Worm (Caenorhabditis elegans) whole organism, L2 larva: Measurements from ENCODE around the gene ZK1320.13.
A peak's percentile ranks its signal among the peaks of the same experiment; 100 is the strongest.

Experiments
- C34F6.9 ChIP-seq: fragments of 150-350 bp; optimal IDR thresholded peaks from 2 replicates; lab custom pipeline; 2014; ENCODE audit warnings: missing biosample characterization, missing genetic modification characterization
- F13H6.1 ChIP-seq: sonication (generic microtip); optimal IDR thresholded peaks from 2 replicates; lab custom pipeline; 2016; ENCODE audit warnings: missing genetic modification characterization, missing compliant biosample characterization
- aly-2 ChIP-seq: fragments of 150-350 bp; optimal IDR thresholded peaks from 2 replicates; lab custom pipeline; 2014; ENCODE audit warnings: missing biosample characterization, missing genetic modification characterization
- blmp-1 ChIP-seq: sonication (generic microtip); optimal IDR thresholded peaks from 2 replicates; lab custom pipeline; 2017; ENCODE audit warnings: missing genetic modification characterization, mild to moderate bottlenecking, missing compliant biosample characterization, antibody characterized with exemption, moderate library complexity; ENCODE audit not compliant: insufficient read depth
- ceh-16 ChIP-seq: fragments of 150-350 bp; optimal IDR thresholded peaks from 2 replicates; lab custom pipeline; 2014; ENCODE audit warnings: missing biosample characterization, missing genetic modification characterization
- crh-2 ChIP-seq: sonication (generic microtip); optimal IDR thresholded peaks from 2 replicates; lab custom pipeline; 2017; ENCODE audit warnings: missing biosample characterization, missing genetic modification characterization
- egl-27 ChIP-seq: sonication (generic microtip); optimal IDR thresholded peaks from 3 replicates; lab custom pipeline; 2017; ENCODE audit warnings: missing biosample characterization, missing genetic modification reagents, missing genetic modification characterization
- elt-1 ChIP-seq: fragments of 150-350 bp; optimal IDR thresholded peaks from 2 replicates; lab custom pipeline; 2014; ENCODE audit warnings: missing biosample characterization, missing genetic modification characterization
- elt-3 ChIP-seq: sonication (generic microtip); optimal IDR thresholded peaks from 2 replicates; lab custom pipeline; 2017; ENCODE audit warnings: missing biosample characterization, missing genetic modification characterization
- fos-1 ChIP-seq: fragments of 150-350 bp; optimal IDR thresholded peaks from 2 replicates; lab custom pipeline; 2014; ENCODE audit warnings: missing biosample characterization, missing genetic modification characterization
- gmeb-1 ChIP-seq: fragments of 150-350 bp; optimal IDR thresholded peaks from 2 replicates; lab custom pipeline; 2014; ENCODE audit warnings: missing biosample characterization, missing genetic modification characterization
- lin-13 ChIP-seq: fragments of 150-350 bp; optimal IDR thresholded peaks from 2 replicates; lab custom pipeline; 2014; ENCODE audit warnings: missing biosample characterization, missing genetic modification reagents, missing genetic modification characterization
- lin-39 ChIP-seq: fragments of 150-350 bp; optimal IDR thresholded peaks from 2 replicates; lab custom pipeline; 2014; ENCODE audit warnings: missing biosample characterization, missing genetic modification reagents, missing genetic modification characterization
- lsy-2 ChIP-seq, 2 experiments: fragments of 150-350 bp in 1 of 2; sonication (generic microtip) in 1 of 2; optimal IDR thresholded peaks; 2 replicates each; lab custom pipeline; 2014 to 2017; ENCODE audit warnings: missing biosample characterization in 2 of 2, missing genetic modification characterization in 2 of 2
- mdl-1 ChIP-seq, 2 experiments: fragments of 150-350 bp in 1 of 2; sonication (generic microtip) in 1 of 2; optimal IDR thresholded peaks; 2 replicates each; lab custom pipeline; 2017; ENCODE audit warnings: missing biosample characterization in 2 of 2, missing genetic modification characterization in 2 of 2
- nhr-10 ChIP-seq: sonication (generic microtip); optimal IDR thresholded peaks from 2 replicates; lab custom pipeline; 2017; ENCODE audit warnings: missing biosample characterization, missing genetic modification characterization
- nhr-11 ChIP-seq: fragments of 150-350 bp; optimal IDR thresholded peaks from 2 replicates; lab custom pipeline; 2014; ENCODE audit warnings: missing biosample characterization, missing genetic modification characterization
- nhr-12 ChIP-seq: fragments of 150-350 bp; optimal IDR thresholded peaks from 2 replicates; lab custom pipeline; 2014; ENCODE audit warnings: missing biosample characterization, missing genetic modification characterization
- nhr-129 ChIP-seq: fragments of 150-350 bp; optimal IDR thresholded peaks from 2 replicates; lab custom pipeline; 2014; ENCODE audit warnings: missing biosample characterization, missing genetic modification characterization
- nhr-21 ChIP-seq: fragments of 150-350 bp; optimal IDR thresholded peaks from 2 replicates; lab custom pipeline; 2014; ENCODE audit warnings: missing biosample characterization, missing genetic modification characterization
- nhr-25 ChIP-seq: fragments of 150-350 bp; sonication (generic microtip); optimal IDR thresholded peaks from 3 replicates; lab custom pipeline; 2014; ENCODE audit warnings: missing biosample characterization, missing genetic modification characterization
- nhr-6 ChIP-seq: fragments of 150-350 bp; optimal IDR thresholded peaks from 2 replicates; lab custom pipeline; 2014; ENCODE audit warnings: missing biosample characterization, missing genetic modification characterization
- nhr-77 ChIP-seq: fragments of 150-350 bp; optimal IDR thresholded peaks from 2 replicates; lab custom pipeline; 2014; ENCODE audit warnings: missing biosample characterization, missing genetic modification characterization
- skn-1 ChIP-seq: sonication (generic microtip); optimal IDR thresholded peaks from 2 replicates; lab custom pipeline; 2017; ENCODE audit warnings: missing biosample characterization, missing genetic modification characterization
- sma-3 ChIP-seq: sonication (generic microtip); optimal IDR thresholded peaks from 2 replicates; lab custom pipeline; 2016; ENCODE audit warnings: missing genetic modification reagents, missing genetic modification characterization, missing compliant biosample characterization
- sma-9 ChIP-seq, 2 experiments: fragments of 150-350 bp in 1 of 2; sonication (generic microtip) in 1 of 2; optimal IDR thresholded peaks; 2 replicates each; lab custom pipeline; 2014 to 2016; ENCODE audit warnings: missing genetic modification characterization in 2 of 2, mild to moderate bottlenecking in 1 of 2, missing biosample characterization in 1 of 2, missing compliant biosample characterization in 1 of 2, missing genetic modification reagents in 1 of 2, moderate library complexity in 1 of 2

The ZK1320.13 gene

DNA sequence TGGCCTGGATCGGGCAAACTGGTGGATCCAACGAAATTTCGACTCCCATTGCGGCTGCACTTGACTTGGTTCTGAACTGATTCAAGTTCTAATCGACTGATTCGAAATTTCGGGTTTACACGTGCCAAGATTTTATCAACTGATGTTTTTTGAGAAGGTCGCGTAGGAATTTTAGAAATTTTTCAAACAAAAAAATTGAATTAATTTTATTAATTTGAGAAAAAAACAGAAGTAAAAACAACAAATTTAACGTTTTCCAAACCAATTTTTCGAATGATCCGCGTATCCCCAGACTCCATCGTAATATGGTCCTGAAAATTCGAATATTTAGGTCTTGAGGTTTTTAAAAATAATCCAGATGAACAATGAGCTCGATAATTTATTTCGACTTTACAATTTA, 27.7 kb upstream of the ZK1320.13 start, which contains the start of gene ZK1307.3:
ZK1307.3 (minus strand) TSS at position 101 of the 400 bp plus-strand sequence.
- no peak for TF ChIP-seq nhr-21 (tag; lab: Kevin White, UChicago)
- no peak for TF ChIP-seq ceh-16 (tag; lab: Kevin White, UChicago)
- TF ChIP-seq nhr-6 (tag; lab: Kevin White, UChicago): no peak
- no peak for TF ChIP-seq nhr-10 (tag; lab: Kevin White, UChicago)
- no peak for TF ChIP-seq lin-39 (tag; lab: Kevin White, UChicago)
- no peak for TF ChIP-seq nhr-77 (tag; lab: Kevin White, UChicago)

DNA sequence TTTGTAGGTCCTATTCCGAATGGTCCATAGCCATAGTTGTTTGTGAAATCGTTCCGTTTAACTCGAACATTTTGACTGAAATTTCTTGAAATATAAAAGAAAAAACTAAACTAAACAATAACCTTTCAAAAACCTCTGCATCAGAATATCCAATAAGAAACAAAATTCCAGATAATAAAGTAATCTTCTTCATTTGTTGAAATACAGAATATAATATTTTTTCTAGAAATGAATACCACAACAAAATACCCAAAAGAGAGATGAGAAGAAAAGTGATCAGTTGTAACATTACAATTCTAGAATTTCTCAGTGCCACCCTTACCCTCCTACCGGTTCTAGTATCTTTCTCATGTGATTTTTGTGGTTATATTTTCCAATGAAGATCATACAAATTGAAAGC, 26.9 kb upstream of the ZK1320.13 start, which contains the start of gene ZK1307.2:
ZK1307.2 (minus strand) TSS at position 274 of the 400 bp plus-strand sequence.
- TF ChIP-seq nhr-25 (tag; lab: Kevin White, UChicago): peak; percentile 32
- no peak for TF ChIP-seq sma-3 (GFP tag; lab: Kevin White, UChicago)
- TF ChIP-seq egl-27 (tag; lab: Kevin White, UChicago): no peak
- no peak for TF ChIP-seq nhr-12
- no peak for TF ChIP-seq nhr-11 (tag; lab: Kevin White, UChicago)
- TF ChIP-seq aly-2 (tag; lab: Kevin White, UChicago): no peak

DNA sequence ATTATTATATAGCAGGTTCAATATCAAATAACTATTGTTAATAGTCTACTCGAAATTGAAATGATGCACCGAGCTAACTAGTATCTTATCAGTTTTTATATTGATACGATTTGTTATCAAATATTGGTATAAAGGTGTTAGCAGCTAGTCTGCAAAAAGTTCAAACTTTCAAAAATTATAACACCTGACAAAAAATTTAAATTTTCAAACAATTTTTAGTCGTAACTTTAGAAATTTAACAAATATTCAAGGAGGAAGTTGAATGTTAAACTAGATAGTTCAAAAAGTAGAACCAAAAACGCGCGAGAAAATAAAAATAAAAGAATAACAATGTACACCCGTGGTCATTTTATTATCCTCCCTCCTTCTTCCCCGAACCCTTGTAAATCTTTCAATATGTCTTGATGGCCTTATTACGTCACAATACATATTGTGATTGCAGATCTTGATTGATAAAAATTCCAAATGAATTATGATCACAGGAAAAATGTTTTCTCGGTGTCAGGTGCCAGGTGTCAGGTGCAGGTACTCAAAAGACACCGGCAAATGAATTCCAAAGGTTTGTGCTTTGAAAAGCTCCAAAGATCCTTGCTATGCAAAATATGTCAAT, 25.0 kb upstream of the ZK1320.13 start, which contains the start of gene ZK1307.1:
ZK1307.1 (minus strand) TSS at position 51 of the 610 bp plus-strand sequence.
- TF ChIP-seq nhr-129 (peak; percentile 18), sma-9 (GFP tag; optimal IDR thresholded peaks at IDR 0.05; lab: Kevin White, UChicago) (peak; percentile 17), sma-9 (tag; optimal IDR thresholded peaks at IDR 0.05; lab: Kevin White, UChicago) (no peak), fos-1 (tag; lab: Kevin White, UChicago) (no peak)

DNA sequence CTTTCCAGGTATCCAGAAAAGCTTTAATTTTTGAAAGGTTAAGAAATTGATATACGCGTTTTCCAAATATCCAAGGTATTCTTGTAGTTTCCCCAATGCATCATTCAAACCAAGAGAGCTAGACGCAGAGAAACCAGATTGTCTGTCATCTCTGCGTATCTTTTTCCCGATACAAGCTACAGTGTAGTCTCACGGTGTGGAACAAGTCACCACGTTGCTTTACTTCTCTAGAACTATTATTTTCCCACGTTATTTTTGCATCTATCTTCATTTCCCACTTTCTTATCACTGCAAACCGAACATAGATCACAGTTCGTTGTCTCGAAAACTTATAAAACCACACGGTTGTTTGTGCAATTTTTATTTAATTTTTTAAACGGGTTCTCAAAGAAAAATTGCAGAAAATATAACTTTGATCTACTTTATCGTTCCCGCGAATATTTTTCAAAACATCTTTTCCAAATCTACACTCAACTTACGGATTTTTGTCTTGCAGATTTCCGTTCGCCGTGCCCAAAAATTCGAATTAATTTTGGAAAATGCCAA, 24.3 kb upstream of the ZK1320.13 start, which contains the start of gene gstk-1:
gstk-1 (plus strand) TSS at position 496 of the 546 bp plus-strand sequence.
- TF ChIP-seq skn-1 (tag; lab: Kevin White, UChicago) (no peak), lsy-2 (tag; optimal IDR thresholded peaks at IDR 0.05; lab: Kevin White, UChicago) (peak in 1 of 2 experiments; percentile 35), nhr-129 (no peak), F13H6.1 (tag; lab: Kevin White, UChicago) (peak; percentile 11), nhr-77 (tag; lab: Kevin White, UChicago) (no peak), sma-3 (GFP tag; lab: Kevin White, UChicago) (peak; percentile 54), mdl-1 (tag; optimal IDR thresholded peaks at IDR 0.05; lab: Kevin White, UChicago) (peak in 1 of 2 experiments; percentile 42), lin-13 (peak; percentile 82), blmp-1 (peak; percentile 25), sma-9 (GFP tag; optimal IDR thresholded peaks at IDR 0.05; lab: Kevin White, UChicago) (peak; percentile 89), sma-9 (tag; optimal IDR thresholded peaks at IDR 0.05; lab: Kevin White, UChicago) (no peak), fos-1 (tag; lab: Kevin White, UChicago) (peak; percentile 44), crh-2 (tag; lab: Kevin White, UChicago) (peak; percentile 81), nhr-21 (tag; lab: Kevin White, UChicago) (peak; percentile 59)

DNA sequence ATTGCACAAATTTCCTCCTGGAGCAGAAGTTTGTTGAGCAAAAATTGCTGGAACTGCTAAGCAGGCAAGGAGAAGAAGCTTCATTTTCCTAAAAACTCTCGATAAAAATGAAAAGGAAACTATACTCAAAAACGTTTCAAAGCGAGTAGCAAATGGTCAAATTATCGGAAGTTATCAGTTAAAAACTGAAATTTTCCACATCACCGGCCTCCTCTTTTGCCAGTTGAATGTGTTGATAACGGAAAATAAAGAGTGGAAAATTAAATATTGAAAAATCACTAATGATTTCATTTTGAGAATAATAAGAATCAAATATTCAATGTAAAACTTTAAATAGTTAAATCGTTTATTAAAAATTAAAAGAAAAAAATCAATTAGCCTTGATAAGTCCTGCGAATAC, 21.7 kb upstream of the ZK1320.13 start, which contains the start of gene ZK1320.2:
ZK1320.2 (minus strand) TSS at position 88 of the 400 bp plus-strand sequence.
- TF ChIP-seq fos-1 (tag; lab: Kevin White, UChicago) (peak; percentile 79), skn-1 (tag; lab: Kevin White, UChicago) (no peak), crh-2 (tag; lab: Kevin White, UChicago) (peak; percentile 52)

DNA sequence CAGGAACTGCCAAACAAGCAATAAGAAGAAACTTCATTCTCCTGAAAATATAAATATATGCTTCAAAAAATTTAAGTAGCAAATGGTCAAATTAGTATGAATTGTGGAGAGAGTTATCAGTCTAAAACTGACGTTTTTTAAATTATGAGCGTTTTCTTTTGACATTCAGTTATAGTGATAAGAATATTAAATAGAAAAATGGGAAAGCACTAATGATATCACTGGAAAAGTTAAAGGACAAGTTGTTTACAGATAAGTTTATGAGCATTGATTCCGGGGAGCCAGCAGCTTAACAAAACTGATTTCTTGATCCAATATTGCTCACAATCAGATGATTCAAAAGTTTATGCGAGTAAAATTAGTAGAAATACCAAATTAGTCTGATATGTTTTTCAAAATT, 20.2 kb upstream of the ZK1320.13 start, which contains the start of gene ZK1320.3:
ZK1320.3 (minus strand) TSS at position 41 of the 400 bp plus-strand sequence.
- peak; percentile 87 for TF ChIP-seq fos-1 (tag; lab: Kevin White, UChicago)
- no peak for TF ChIP-seq gmeb-1 (tag; lab: Kevin White, UChicago)

DNA sequence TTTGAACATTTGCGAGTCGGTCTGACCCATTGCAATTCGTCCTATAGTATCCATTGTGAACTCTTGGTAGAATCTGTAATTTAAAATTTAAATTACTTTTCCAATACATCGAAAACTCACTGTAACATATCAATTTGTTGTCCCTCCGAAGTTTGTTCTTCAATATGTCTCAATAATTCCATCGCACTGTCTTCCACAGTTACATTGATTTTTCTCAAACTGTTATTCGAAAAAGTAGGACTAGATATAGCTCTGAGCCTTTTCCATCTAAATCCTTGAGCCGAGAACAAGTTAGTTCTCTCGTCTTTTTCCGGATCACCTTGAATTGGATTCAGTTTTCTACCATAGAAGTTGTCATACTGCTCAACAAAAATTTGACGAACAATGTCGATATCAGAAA, 18.4 kb upstream of the ZK1320.13 start:
- TF ChIP-seq lsy-2 (tag; optimal IDR thresholded peaks at IDR 0.05; lab: Kevin White, UChicago) (no peak), elt-1 (tag; lab: Kevin White, UChicago) (no peak), elt-3 (tag; lab: Kevin White, UChicago) (no peak), C34F6.9 (tag; lab: Kevin White, UChicago) (no peak)
